Fruit fly (Drosophila melanogaster) whole organism, embryonic: ENCODE measurements around the gene temp.

Experiments
- ATbp ChIP-seq: fragments of 200-800 bp; sonication (Bioruptor generic); optimal IDR thresholded peaks from 2 replicates; lab custom pipeline; 2017; ENCODE audit warnings: missing biosample characterization, mild to moderate bottlenecking, missing genetic modification characterization, missing genetic modification reagents
- Antp ChIP-seq: fragments of 200-800 bp; sonication (Bioruptor generic); optimal IDR thresholded peaks from 3 replicates; lab custom pipeline; 2016; ENCODE audit warnings: missing biosample characterization, missing genetic modification characterization
- B-H2 ChIP-seq: fragments of 200-800 bp; sonication (Bioruptor generic); optimal IDR thresholded peaks from 2 replicates; lab custom pipeline; 2018; ENCODE audit warnings: missing biosample characterization, mild to moderate bottlenecking, missing genetic modification characterization
- CG1024 ChIP-seq: fragments of 200-800 bp; sonication (Bioruptor generic); IDR thresholded peaks from 2 replicates; pipeline ENCODE4 v1.3.6; 2022; ENCODE audit warnings: missing biosample characterization, missing genetic modification characterization
- CG12219 ChIP-seq: fragments of 200-800 bp; sonication (Bioruptor generic); optimal IDR thresholded peaks from 3 replicates; lab custom pipeline; 2018; ENCODE audit warnings: missing biosample characterization, mild to moderate bottlenecking, missing genetic modification characterization
- CG15514 ChIP-seq: fragments of 200-800 bp; sonication (Bioruptor generic); optimal IDR thresholded peaks from 3 replicates; lab custom pipeline; 2017; ENCODE audit warnings: missing biosample characterization, missing genetic modification characterization, mild to moderate bottlenecking, moderate library complexity, missing genetic modification reagents
- CG15601 ChIP-seq: fragments of 200-800 bp; sonication (Bioruptor generic); optimal IDR thresholded peaks from 3 replicates; lab custom pipeline; 2019; ENCODE audit warnings: missing biosample characterization, mild to moderate bottlenecking, missing genetic modification characterization, moderate library complexity
- CG16863 ChIP-seq: fragments of 200-800 bp; sonication (Bioruptor generic); optimal IDR thresholded peaks from 3 replicates; lab custom pipeline; 2016; ENCODE audit warnings: missing biosample characterization, missing genetic modification characterization
- CG18011 ChIP-seq: fragments of 200-800 bp; sonication (Bioruptor generic); optimal IDR thresholded peaks from 2 replicates; lab custom pipeline; 2017; ENCODE audit warnings: missing biosample characterization, missing genetic modification characterization, mild to moderate bottlenecking, moderate library complexity, missing genotype
- CG2129 ChIP-seq: fragments of 200-800 bp; sonication (Bioruptor generic); IDR thresholded peaks from 2 replicates; pipeline ENCODE4 v1.3.6; 2022; ENCODE audit warnings: missing biosample characterization, missing genetic modification characterization; ENCODE audit not compliant: partially characterized antibody
- CG31365 ChIP-seq: fragments of 200-800 bp; sonication (Bioruptor generic); optimal IDR thresholded peaks from 2 replicates; lab custom pipeline; 2018; ENCODE audit warnings: missing biosample characterization, mild to moderate bottlenecking, missing genetic modification characterization
- CG33213 ChIP-seq: fragments of 200-800 bp; sonication (Bioruptor generic); optimal IDR thresholded peaks from 3 replicates; lab custom pipeline; 2016; ENCODE audit warnings: missing biosample characterization, missing genetic modification characterization
- CG5953 ChIP-seq: fragments of 200-800 bp; sonication (Bioruptor generic); IDR thresholded peaks from 2 replicates; pipeline ENCODE4 v1.3.6; 2022; ENCODE audit warnings: missing biosample characterization, missing genetic modification characterization
- CG6272 ChIP-seq: fragments of 200-800 bp; sonication (Bioruptor generic); IDR thresholded peaks from 2 replicates; pipeline ENCODE4 v1.3.6; 2022; ENCODE audit warnings: missing biosample characterization, missing genetic modification characterization
- CG6683 ChIP-seq: fragments of 200-800 bp; sonication (Bioruptor generic); optimal IDR thresholded peaks from 2 replicates; lab custom pipeline; 2017; ENCODE audit warnings: missing biosample characterization, mild to moderate bottlenecking, missing genetic modification characterization, missing genetic modification reagents
- CG6689 ChIP-seq: fragments of 200-800 bp; sonication (Bioruptor generic); IDR thresholded peaks from 2 replicates; pipeline ENCODE4 v1.3.6; 2022; ENCODE audit warnings: missing biosample characterization, missing genetic modification characterization
- CG7786 ChIP-seq: fragments of 200-800 bp; sonication (Bioruptor generic); optimal IDR thresholded peaks from 2 replicates; lab custom pipeline; 2016; ENCODE audit warnings: missing biosample characterization, missing genetic modification characterization
- CG7963 ChIP-seq: fragments of 200-800 bp; sonication (Bioruptor generic); IDR thresholded peaks from 3 replicates; pipeline ENCODE4 v1.3.6; 2022; ENCODE audit warnings: missing biosample characterization, missing genetic modification characterization; ENCODE audit not compliant: partially characterized antibody
- CG8281 ChIP-seq: fragments of 200-800 bp; sonication (Bioruptor generic); optimal IDR thresholded peaks from 2 replicates; lab custom pipeline; 2018; ENCODE audit warnings: missing biosample characterization, mild to moderate bottlenecking, missing genetic modification characterization, moderate library complexity
- CTCF ChIP-seq: fragments of 200-800 bp; sonication (Bioruptor generic); optimal IDR thresholded peaks from 2 replicates; lab custom pipeline; 2017; ENCODE audit warnings: missing biosample characterization, mild to moderate bottlenecking, missing genetic modification characterization, moderate library complexity
- Dfd ChIP-seq, 2 experiments: fragments of >200 bp; optimal IDR thresholded peaks; 2 replicates each; lab custom pipeline; 2017; ENCODE audit warnings: missing biosample characterization in 2 of 2, missing genetic modification characterization in 2 of 2
- Elba2 ChIP-seq: fragments of 200-800 bp; sonication (Bioruptor generic); optimal IDR thresholded peaks from 3 replicates; lab custom pipeline; 2016; ENCODE audit warnings: missing biosample characterization, missing genetic modification characterization
- HLH54F ChIP-seq: fragments of 200-800 bp; sonication (Bioruptor generic); optimal IDR thresholded peaks from 3 replicates; lab custom pipeline; 2016; ENCODE audit warnings: missing biosample characterization, missing genetic modification characterization
- Lhr ChIP-seq: fragments of 200-800 bp; sonication (Bioruptor generic); optimal IDR thresholded peaks from 3 replicates; lab custom pipeline; 2017; ENCODE audit warnings: mild to moderate bottlenecking, missing biosample characterization, missing genetic modification reagents, missing genetic modification characterization
- Meics ChIP-seq: fragments of 200-800 bp; sonication (Bioruptor generic); optimal IDR thresholded peaks from 2 replicates; lab custom pipeline; 2017; ENCODE audit warnings: missing biosample characterization, mild to moderate bottlenecking, missing genetic modification characterization
- Myb ChIP-seq: fragments of 200-800 bp; sonication (Bioruptor generic); optimal IDR thresholded peaks from 2 replicates; lab custom pipeline; 2016; ENCODE audit warnings: missing biosample characterization, missing genetic modification characterization
- PHDP ChIP-seq: fragments of 200-800 bp; sonication (Bioruptor generic); optimal IDR thresholded peaks from 3 replicates; lab custom pipeline; 2018; ENCODE audit warnings: missing biosample characterization, mild to moderate bottlenecking, missing genetic modification characterization, moderate library complexity
- Pdp1 ChIP-seq, 2 experiments: fragments of 200-800 bp; sonication (Bioruptor generic); optimal IDR thresholded peaks; 3 replicates each; lab custom pipeline; 2016; ENCODE audit warnings: missing biosample characterization in 2 of 2, missing genetic modification characterization in 2 of 2, mild to moderate bottlenecking in 1 of 2, moderate library complexity in 1 of 2
- Rfx ChIP-seq: fragments of 200-800 bp; sonication (Bioruptor generic); IDR thresholded peaks from 2 replicates; pipeline ENCODE4 v1.3.6; 2022; ENCODE audit warnings: missing biosample characterization, missing genetic modification characterization
- Six4 ChIP-seq: fragments of 200-800 bp; sonication (Bioruptor generic); optimal IDR thresholded peaks from 2 replicates; lab custom pipeline; 2016; ENCODE audit warnings: missing biosample characterization, missing genetic modification characterization
- cg ChIP-seq: fragments of 200-800 bp; sonication (Bioruptor generic); optimal IDR thresholded peaks from 3 replicates; lab custom pipeline; 2019; ENCODE audit warnings: missing biosample characterization, mild to moderate bottlenecking, missing genetic modification characterization, moderate library complexity
- da ChIP-seq: fragments of 200-800 bp; sonication (Bioruptor generic); optimal IDR thresholded peaks from 2 replicates; lab custom pipeline; 2016; ENCODE audit warnings: missing biosample characterization, missing genetic modification characterization
- disco-r ChIP-seq: fragments of 200-800 bp; sonication (Bioruptor generic); optimal IDR thresholded peaks from 2 replicates; lab custom pipeline; 2016; ENCODE audit warnings: missing biosample characterization, missing genetic modification characterization
- dm ChIP-seq: fragments of 200-800 bp; sonication (Bioruptor generic); optimal IDR thresholded peaks from 3 replicates; lab custom pipeline; 2016; ENCODE audit warnings: missing biosample characterization, missing genetic modification characterization
- gcm2 ChIP-seq: fragments of 200-800 bp; sonication (Bioruptor generic); optimal IDR thresholded peaks from 2 replicates; lab custom pipeline; 2016; ENCODE audit warnings: missing biosample characterization, missing genetic modification characterization
- gfzf ChIP-seq: fragments of 200-800 bp; sonication (Bioruptor generic); optimal IDR thresholded peaks from 2 replicates; lab custom pipeline; 2016; ENCODE audit warnings: missing biosample characterization, mild to moderate bottlenecking, missing genetic modification characterization, moderate library complexity
- h ChIP-seq: fragments of >200 bp; optimal IDR thresholded peaks from 2 replicates; lab custom pipeline; 2017
- ind ChIP-seq: fragments of 200-800 bp; sonication (Bioruptor generic); optimal IDR thresholded peaks from 3 replicates; lab custom pipeline; 2016; ENCODE audit warnings: missing biosample characterization, missing genetic modification characterization
- mirr ChIP-seq: fragments of 200-800 bp; sonication (Bioruptor generic); optimal IDR thresholded peaks from 3 replicates; lab custom pipeline; 2018; ENCODE audit warnings: missing biosample characterization, mild to moderate bottlenecking, missing genetic modification characterization
- nom ChIP-seq: fragments of 200-800 bp; sonication (Bioruptor generic); optimal IDR thresholded peaks from 2 replicates; lab custom pipeline; 2017; ENCODE audit warnings: missing biosample characterization, missing genetic modification characterization, mild to moderate bottlenecking, moderate library complexity, missing genetic modification reagents
- pita ChIP-seq: fragments of 200-800 bp; sonication (Bioruptor generic); optimal IDR thresholded peaks from 2 replicates; lab custom pipeline; 2017; ENCODE audit warnings: missing biosample characterization, mild to moderate bottlenecking, missing genetic modification characterization
- pros ChIP-seq: fragments of 200-800 bp; sonication (Bioruptor generic); optimal IDR thresholded peaks from 3 replicates; lab custom pipeline; 2019; ENCODE audit warnings: missing biosample characterization, mild to moderate bottlenecking, missing genetic modification characterization, moderate library complexity
- ranshi ChIP-seq: fragments of 200-800 bp; sonication (Bioruptor generic); IDR thresholded peaks from 2 replicates; pipeline ENCODE4 v1.3.6; 2022; ENCODE audit warnings: missing biosample characterization, missing genetic modification characterization
- repo ChIP-seq: fragments of 200-800 bp; sonication (Bioruptor generic); optimal IDR thresholded peaks from 2 replicates; lab custom pipeline; 2016; ENCODE audit warnings: missing biosample characterization, missing genetic modification characterization
- row ChIP-seq: fragments of 200-800 bp; sonication (Bioruptor generic); IDR thresholded peaks from 3 replicates; pipeline ENCODE4 v1.3.6; 2022; ENCODE audit warnings: missing biosample characterization, missing genetic modification characterization
- seq ChIP-seq: fragments of 200-800 bp; sonication (Bioruptor generic); IDR thresholded peaks from 2 replicates; pipeline ENCODE4 v1.3.6; 2022; ENCODE audit warnings: missing biosample characterization, missing genetic modification characterization
- trh ChIP-seq: fragments of 200-800 bp; sonication (Bioruptor generic); optimal IDR thresholded peaks from 2 replicates; lab custom pipeline; 2016; ENCODE audit warnings: missing biosample characterization, missing genetic modification characterization
- twi ChIP-seq: fragments of 200-800 bp; optimal IDR thresholded peaks from 2 replicates; lab custom pipeline; 2019; ENCODE audit warnings: missing biosample characterization, mild to moderate bottlenecking, missing genetic modification characterization, moderate library complexity
- zf30C ChIP-seq: fragments of 200-800 bp; sonication (Bioruptor generic); optimal IDR thresholded peaks from 3 replicates; lab custom pipeline; 2018; ENCODE audit warnings: missing biosample characterization, mild to moderate bottlenecking, missing genetic modification characterization

The temp gene

dm6 chrX:2296230-2297044 lies 34.1 kb upstream of the temp start (continued):
- TF ChIP-seq HLH54F (GFP tag; lab: Kevin White, UChicago): peak; percentile 93
- TF ChIP-seq ranshi (GFP tag; lab: Robert Waterston, UW): peak; percentile 70; the same call in 1 of the 2 replicates
- peak; percentile 93 for TF ChIP-seq Six4 (GFP tag; lab: Kevin White, UChicago)
- peak; percentile 88 for TF ChIP-seq twi (tag; lab: Kevin White, UChicago)
- TF ChIP-seq CG18011: peak; percentile 79
- no peak for TF ChIP-seq CG1024 (GFP tag; lab: Robert Waterston, UW)
- peak; percentile 87 to 96 for TF ChIP-seq Pdp1 (GFP tag; optimal IDR thresholded peaks at IDR 0.05; lab: Kevin White, UChicago)
- TF ChIP-seq CG15514 (GFP tag; lab: Kevin White, UChicago): peak; percentile 74
- TF ChIP-seq PHDP (tag; lab: Kevin White, UChicago): peak; percentile 93
- peak; percentile 41 for TF ChIP-seq cg (GFP tag; lab: Kevin White, UChicago)
- TF ChIP-seq CG6689: peak; percentile 88
- peak; percentile 90 for TF ChIP-seq ATbp (GFP tag; lab: Kevin White, UChicago)
- TF ChIP-seq repo (GFP tag; lab: Kevin White, UChicago): peak; percentile 90
- peak; percentile 94 for TF ChIP-seq row (GFP tag; lab: Robert Waterston, UW)
- 0 out of 2 replicates have a peak, but pooled peaks have one; percentile 11 for TF ChIP-seq CG5953
- TF ChIP-seq CG2129 (GFP tag; lab: Robert Waterston, UW): no peak
- peak; percentile 50 for TF ChIP-seq Elba2 (GFP tag; lab: Kevin White, UChicago)
- TF ChIP-seq Dfd (GFP tag; optimal IDR thresholded peaks at IDR 0.05; lab: Kevin White, UChicago): no peak
- TF ChIP-seq zf30C (GFP tag; lab: Kevin White, UChicago): no peak
- TF ChIP-seq mirr (GFP tag; lab: Kevin White, UChicago): peak; percentile 34
- peak; percentile 54 for TF ChIP-seq pros (GFP tag; lab: Kevin White, UChicago)
- TF ChIP-seq da: peak; percentile 89
- TF ChIP-seq CG6683 (GFP tag; lab: Kevin White, UChicago): peak; percentile 79
- TF ChIP-seq CG7963 (GFP tag; lab: Robert Waterston, UW): no peak
- TF ChIP-seq gcm2 (GFP tag; lab: Kevin White, UChicago): peak; percentile 72
- TF ChIP-seq h (lab: Kevin White, UChicago): no peak
- peak; percentile 96 for TF ChIP-seq CG7786 (GFP tag; lab: Kevin White, UChicago)
- peak; percentile 77; the same call in 1 of the 2 replicates for TF ChIP-seq Rfx (GFP tag; lab: Robert Waterston, UW)
- TF ChIP-seq Myb (GFP tag; lab: Kevin White, UChicago): peak; percentile 82
- peak; percentile 62 for TF ChIP-seq trh
- no peak for TF ChIP-seq CG6272
- peak; percentile 89 for TF ChIP-seq Lhr (GFP tag; lab: Kevin White, UChicago)
- TF ChIP-seq CG16863 (GFP tag; lab: Kevin White, UChicago): peak; percentile 95
- peak; percentile 80 for TF ChIP-seq CG8281 (tag; lab: Kevin White, UChicago)
- no peak for TF ChIP-seq gfzf (GFP tag; lab: Kevin White, UChicago)
- TF ChIP-seq disco-r (GFP tag; lab: Kevin White, UChicago): peak; percentile 89
- TF ChIP-seq ind (GFP tag; lab: Kevin White, UChicago): peak; percentile 93
- peak; percentile 82 for TF ChIP-seq nom (GFP tag; lab: Kevin White, UChicago)
- TF ChIP-seq seq: peak; percentile 86
- peak; percentile 65 for TF ChIP-seq CTCF (GFP tag; lab: Kevin White, UChicago)
- TF ChIP-seq B-H2 (GFP tag; lab: Kevin White, UChicago): peak; percentile 71
- TF ChIP-seq Meics (GFP tag; lab: Kevin White, UChicago): peak; percentile 95
- peak; percentile 91 for TF ChIP-seq dm (GFP tag; lab: Kevin White, UChicago)
- peak; percentile 92 for TF ChIP-seq CG15601 (tag; lab: Kevin White, UChicago)
- peak; percentile 96 for TF ChIP-seq Antp (GFP tag; lab: Kevin White, UChicago)
- TF ChIP-seq CG31365 (tag; lab: Kevin White, UChicago): peak; percentile 74
- TF ChIP-seq pita (GFP tag; lab: Kevin White, UChicago): no peak
- TF ChIP-seq CG33213: peak; percentile 87
- peak; percentile 95 for TF ChIP-seq CG12219 (GFP tag; lab: Kevin White, UChicago)
